Fruit fly (Drosophila melanogaster): ENCODE data around the gene CG5808.

- TF ChIP-seq CTCF (optimal IDR thresholded peaks at IDR 0.05) (no peak), CG8478 (optimal IDR thresholded peaks at IDR 0.05) (no peak)
These were observed 43.8 kb downstream of the CG5808 start for dm6 chr3R:24773016-24773415.

All from S2 (cell line).